Fruit fly (Drosophila melanogaster) whole organism, embryonic: ENCODE results near the gene ND-B17.

Experiments
- Abd-B ChIP-seq: fragments of 200-800 bp; sonication (Bioruptor generic); optimal IDR thresholded peaks from 2 replicates; lab custom pipeline; 2018; ENCODE audit warnings: missing biosample characterization, mild to moderate bottlenecking, missing genetic modification characterization, moderate library complexity
- BEAF-32 ChIP-seq: fragments of 200-800 bp; sonication (Bioruptor generic); optimal IDR thresholded peaks from 3 replicates; lab custom pipeline; 2017; ENCODE audit warnings: missing biosample characterization, missing genetic modification characterization, mild to moderate bottlenecking, moderate library complexity, missing genetic modification reagents
- CG10979 ChIP-seq: fragments of 200-800 bp; sonication (Bioruptor generic); optimal IDR thresholded peaks from 2 replicates; lab custom pipeline; 2018; ENCODE audit warnings: missing biosample characterization, mild to moderate bottlenecking, missing genetic modification characterization, moderate library complexity
- CG13123 ChIP-seq: fragments of 200-800 bp; sonication (Bioruptor generic); optimal IDR thresholded peaks from 2 replicates; lab custom pipeline; 2016; ENCODE audit warnings: missing biosample characterization, missing genetic modification characterization
- CG15479 ChIP-seq: fragments of 200-800 bp; sonication (Bioruptor generic); optimal IDR thresholded peaks from 3 replicates; lab custom pipeline; 2019; ENCODE audit warnings: missing biosample characterization, mild to moderate bottlenecking, missing genetic modification characterization, moderate library complexity
- CG17361 ChIP-seq: fragments of 200-800 bp; sonication (Bioruptor generic); IDR thresholded peaks from 3 replicates; pipeline ENCODE4 v1.3.6; 2022; ENCODE audit warnings: missing biosample characterization, missing genetic modification characterization
- CG17802 ChIP-seq: fragments of 200-800 bp; sonication (Bioruptor generic); optimal IDR thresholded peaks from 2 replicates; lab custom pipeline; 2018; ENCODE audit warnings: missing biosample characterization, mild to moderate bottlenecking, missing genetic modification characterization, moderate library complexity
- CG18599 ChIP-seq: fragments of 200-800 bp; sonication (Bioruptor generic); optimal IDR thresholded peaks from 3 replicates; lab custom pipeline; 2017; ENCODE audit warnings: missing biosample characterization, missing genetic modification characterization, mild to moderate bottlenecking, moderate library complexity, missing genetic modification reagents
- CG18764 ChIP-seq: fragments of 200-800 bp; sonication (Bioruptor generic); optimal IDR thresholded peaks from 3 replicates; lab custom pipeline; 2016; ENCODE audit warnings: missing biosample characterization, missing genetic modification characterization
- CG2199 ChIP-seq: fragments of 200-800 bp; sonication (Bioruptor generic); IDR thresholded peaks from 3 replicates; pipeline ENCODE4 v1.3.6; 2022; ENCODE audit warnings: missing biosample characterization, missing genetic modification characterization
- CG2202 ChIP-seq: fragments of 200-800 bp; sonication (Bioruptor generic); optimal IDR thresholded peaks from 2 replicates; lab custom pipeline; 2018; ENCODE audit warnings: missing biosample characterization, mild to moderate bottlenecking, missing genetic modification characterization
- CG30403 ChIP-seq: fragments of 200-800 bp; sonication (Bioruptor generic); optimal IDR thresholded peaks from 3 replicates; lab custom pipeline; 2016; ENCODE audit warnings: missing biosample characterization, missing genetic modification characterization
- CG31224 ChIP-seq: fragments of 200-800 bp; sonication (Bioruptor generic); IDR thresholded peaks from 2 replicates; pipeline ENCODE4 v1.3.6; 2022; ENCODE audit warnings: missing biosample characterization, missing genetic modification characterization
- CG3726 ChIP-seq: fragments of 200-800 bp; sonication (Bioruptor generic); IDR thresholded peaks from 3 replicates; pipeline ENCODE4, ENCODE4 v1.3.6; 2022; ENCODE audit warnings: missing biosample characterization, missing genetic modification characterization
- CG6765 ChIP-seq: fragments of 200-800 bp; sonication (Bioruptor generic); optimal IDR thresholded peaks from 3 replicates; lab custom pipeline; 2017; ENCODE audit warnings: missing biosample characterization, mild to moderate bottlenecking, missing genetic modification characterization
- CG6813 ChIP-seq: fragments of 200-800 bp; sonication (Bioruptor generic); optimal IDR thresholded peaks from 2 replicates; lab custom pipeline; 2017; ENCODE audit warnings: missing biosample characterization, missing genetic modification characterization, mild to moderate bottlenecking, moderate library complexity, missing genetic modification reagents
- CG7357 ChIP-seq: fragments of 200-800 bp; sonication (Bioruptor generic); IDR thresholded peaks from 3 replicates; pipeline ENCODE4 v1.3.6; 2022; ENCODE audit warnings: missing biosample characterization, missing genetic modification characterization
- CG8924 ChIP-seq: fragments of 200-800 bp; optimal IDR thresholded peaks from 3 replicates; lab custom pipeline; 2019; ENCODE audit warnings: missing biosample characterization, mild to moderate bottlenecking, missing genetic modification characterization, moderate library complexity
- CG9876 ChIP-seq: fragments of 200-800 bp; sonication (Bioruptor generic); optimal IDR thresholded peaks from 2 replicates; lab custom pipeline; 2016; ENCODE audit warnings: missing biosample characterization, missing genetic modification characterization
- Dp ChIP-seq: fragments of 200-800 bp; sonication (Bioruptor generic); optimal IDR thresholded peaks from 2 replicates; lab custom pipeline; 2018; ENCODE audit warnings: missing biosample characterization, mild to moderate bottlenecking, missing genetic modification characterization, moderate library complexity
- GATAe ChIP-seq: fragments of 200-800 bp; sonication (Bioruptor generic); conservative IDR thresholded peaks from 2 replicates; pipeline ENCODE4 v1.3.6; 2022; ENCODE audit warnings: missing biosample characterization, missing genetic modification characterization
- Hr51 ChIP-seq, 2 experiments: fragments of 200-800 bp; sonication (Bioruptor generic); optimal IDR thresholded peaks; 2 replicates in 1 of 2; 3 replicates in 1 of 2; lab custom pipeline; 2016 to 2018; ENCODE audit warnings: missing biosample characterization in 2 of 2, missing genetic modification characterization in 2 of 2, mild to moderate bottlenecking in 1 of 2, moderate library complexity in 1 of 2
- Lim3 ChIP-seq: fragments of 200-800 bp; sonication (Bioruptor generic); IDR thresholded peaks from 2 replicates; pipeline ENCODE4 v1.3.6; 2022; ENCODE audit warnings: missing biosample characterization, missing genetic modification characterization
- MBD-R2 ChIP-seq: fragments of 200-800 bp; sonication (Bioruptor generic); IDR thresholded peaks from 2 replicates; pipeline ENCODE4 v1.3.6; 2022; ENCODE audit warnings: missing biosample characterization, missing genetic modification characterization
- Ptx1 ChIP-seq: fragments of 200-800 bp; sonication (Bioruptor generic); IDR thresholded peaks from 2 replicates; pipeline ENCODE4 v1.3.6; 2022; ENCODE audit warnings: missing biosample characterization, missing genetic modification characterization
- Sin3A ChIP-seq: fragments of >200 bp; optimal IDR thresholded peaks from 2 replicates; lab custom pipeline; 2018
- Ssrp ChIP-seq: fragments of 200-800 bp; sonication (Bioruptor generic); optimal IDR thresholded peaks from 2 replicates; lab custom pipeline; 2018; ENCODE audit warnings: missing biosample characterization, mild to moderate bottlenecking, missing genetic modification characterization, moderate library complexity
- Vsx1 ChIP-seq: fragments of 200-800 bp; sonication (Bioruptor generic); optimal IDR thresholded peaks from 2 replicates; lab custom pipeline; 2017; ENCODE audit warnings: missing biosample characterization, mild to moderate bottlenecking, missing genetic modification characterization, missing genetic modification reagents
- ac ChIP-seq: fragments of 200-800 bp; sonication (Bioruptor generic); optimal IDR thresholded peaks from 3 replicates; lab custom pipeline; 2017; ENCODE audit warnings: missing biosample characterization, mild to moderate bottlenecking, missing genetic modification characterization
- az2 ChIP-seq: fragments of 200-800 bp; sonication (Bioruptor generic); optimal IDR thresholded peaks from 3 replicates; lab custom pipeline; 2016; ENCODE audit warnings: missing biosample characterization, missing genetic modification characterization
- bbx ChIP-seq: fragments of 200-800 bp; sonication (Bioruptor generic); IDR thresholded peaks from 2 replicates; pipeline ENCODE4 v1.3.6; 2022; ENCODE audit warnings: missing biosample characterization, missing genetic modification characterization; ENCODE audit not compliant: partially characterized antibody
- btn ChIP-seq: fragments of 200-800 bp; sonication (Bioruptor generic); optimal IDR thresholded peaks from 2 replicates; lab custom pipeline; 2016; ENCODE audit warnings: missing biosample characterization, missing genetic modification characterization
- chm ChIP-seq: fragments of 200-800 bp; sonication (Bioruptor generic); IDR thresholded peaks from 2 replicates; pipeline ENCODE4 v1.3.6; 2022; ENCODE audit warnings: missing biosample characterization, missing genetic modification characterization
- dati ChIP-seq: fragments of 200-800 bp; sonication (Bioruptor generic); IDR thresholded peaks from 2 replicates; pipeline ENCODE4 v1.3.6; 2022; ENCODE audit warnings: missing biosample characterization, missing genetic modification characterization
- exex ChIP-seq: fragments of 200-800 bp; sonication (Bioruptor generic); optimal IDR thresholded peaks from 4 replicates; lab custom pipeline; 2018; ENCODE audit warnings: missing biosample characterization, mild to moderate bottlenecking, missing genetic modification characterization, moderate library complexity
- fru ChIP-seq: fragments of >200 bp; optimal IDR thresholded peaks from 2 replicates; lab custom pipeline; 2017
- gsb ChIP-seq: fragments of 200-800 bp; sonication (Bioruptor generic); IDR thresholded peaks from 2 replicates; pipeline ENCODE4 v1.3.6; 2022; ENCODE audit warnings: missing biosample characterization, missing genetic modification characterization
- jigr1 ChIP-seq: fragments of 200-800 bp; sonication (Bioruptor generic); IDR thresholded peaks from 3 replicates; pipeline ENCODE4 v1.3.6; 2022; ENCODE audit warnings: missing biosample characterization, missing genetic modification characterization
- jing ChIP-seq: fragments of 200-800 bp; sonication (Bioruptor generic); optimal IDR thresholded peaks from 2 replicates; lab custom pipeline; 2018; ENCODE audit warnings: missing biosample characterization, mild to moderate bottlenecking, missing genetic modification characterization
- ken ChIP-seq: fragments of 200-800 bp; sonication (Bioruptor generic); IDR thresholded peaks from 3 replicates; pipeline ENCODE4 v1.3.6; 2022; ENCODE audit warnings: missing biosample characterization, missing genetic modification characterization
- mam ChIP-seq: fragments of 200-800 bp; sonication (Bioruptor generic); optimal IDR thresholded peaks from 3 replicates; lab custom pipeline; 2016; ENCODE audit warnings: missing biosample characterization, missing genetic modification characterization
- nerfin-2 ChIP-seq: fragments of 200-800 bp; sonication (Bioruptor generic); IDR thresholded peaks from 2 replicates; pipeline ENCODE4 v1.3.6; 2022; ENCODE audit warnings: missing biosample characterization, missing genetic modification characterization; ENCODE audit not compliant: partially characterized antibody
- nom ChIP-seq: fragments of 200-800 bp; sonication (Bioruptor generic); optimal IDR thresholded peaks from 2 replicates; lab custom pipeline; 2017; ENCODE audit warnings: missing biosample characterization, missing genetic modification characterization, mild to moderate bottlenecking, moderate library complexity, missing genetic modification reagents
- onecut ChIP-seq: fragments of 200-800 bp; sonication (Bioruptor generic); IDR thresholded peaks from 2 replicates; pipeline ENCODE4 v1.3.6; 2022; ENCODE audit warnings: missing biosample characterization, missing genetic modification characterization
- pnt ChIP-seq: fragments of 200-800 bp; sonication (Bioruptor generic); optimal IDR thresholded peaks from 3 replicates; lab custom pipeline; 2016; ENCODE audit warnings: missing biosample characterization, missing genetic modification characterization
- prd ChIP-seq, 3 experiments: fragments of >200 bp in 2 of 3; fragments of 200-800 bp in 1 of 3; sonication (Bioruptor generic) in 1 of 3; optimal IDR thresholded peaks in 2 of 3; IDR thresholded peaks in 1 of 3; 2 replicates in 2 of 3; 3 replicates in 1 of 3; pipeline versions ENCODE4 v1.3.6 to Lab custom; 2017 to 2022; ENCODE audit warnings: missing biosample characterization in 1 of 3, missing genetic modification characterization in 1 of 3
- pzg ChIP-seq: fragments of 200-800 bp; sonication (Bioruptor generic); optimal IDR thresholded peaks from 3 replicates; lab custom pipeline; 2018; ENCODE audit warnings: missing biosample characterization, mild to moderate bottlenecking, missing genetic modification characterization, moderate library complexity
- ranshi ChIP-seq: fragments of 200-800 bp; sonication (Bioruptor generic); IDR thresholded peaks from 2 replicates; pipeline ENCODE4 v1.3.6; 2022; ENCODE audit warnings: missing biosample characterization, missing genetic modification characterization
- stwl ChIP-seq: fragments of 200-800 bp; sonication (Bioruptor generic); optimal IDR thresholded peaks from 3 replicates; lab custom pipeline; 2018; ENCODE audit warnings: missing biosample characterization, mild to moderate bottlenecking, missing genetic modification characterization, moderate library complexity
- twi ChIP-seq: fragments of 200-800 bp; optimal IDR thresholded peaks from 2 replicates; lab custom pipeline; 2019; ENCODE audit warnings: missing biosample characterization, mild to moderate bottlenecking, missing genetic modification characterization, moderate library complexity
- zen2 ChIP-seq: fragments of 200-800 bp; sonication (Bioruptor generic); IDR thresholded peaks from 3 replicates; pipeline ENCODE4 v1.3.6; 2022; ENCODE audit warnings: missing biosample characterization, missing genetic modification characterization; ENCODE audit not compliant: partially characterized antibody

The ND-B17 gene

DNA sequence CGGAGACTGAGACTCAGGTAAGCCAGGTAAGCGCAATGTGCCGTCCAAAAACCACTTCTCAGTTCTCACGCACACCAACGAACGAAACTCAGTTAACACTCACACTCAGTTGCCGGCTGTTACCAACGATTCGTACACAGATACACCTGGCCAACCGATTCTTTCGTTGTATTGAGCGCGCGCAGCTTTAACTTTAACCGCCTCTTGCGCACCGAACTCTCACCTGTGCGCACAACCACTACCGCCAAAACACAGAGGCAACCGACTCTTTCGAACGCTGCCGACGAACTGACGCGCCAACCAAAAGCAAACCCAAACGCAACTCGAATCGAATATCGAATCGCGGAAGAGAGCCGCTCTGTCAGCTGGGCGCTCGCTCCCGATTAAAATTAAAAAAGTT, 11.6 kb upstream of the ND-B17 start, which contains the start of gene Gli (continued):
- TF ChIP-seq ac (GFP tag; lab: Kevin White, UChicago) (peak; percentile 47), Lim3 (GFP tag; lab: Robert Waterston, UW) (no peak), btn (GFP tag; lab: Kevin White, UChicago) (no peak), MBD-R2 (GFP tag; lab: Robert Waterston, UW) (peak; percentile 40; the same call in 1 of the 2 replicates), nerfin-2 (GFP tag; lab: Robert Waterston, UW) (0 out of 2 replicates have a peak, but pooled peaks have one; percentile 47), ranshi (GFP tag; lab: Robert Waterston, UW) (0 out of 2 replicates have a peak, but pooled peaks have one; percentile 12), Hr51 (GFP tag; optimal IDR thresholded peaks at IDR 0.05; lab: Kevin White, UChicago) (no peak), CG13123 (GFP tag; lab: Kevin White, UChicago) (no peak), CG6813 (no peak), mam (no peak), Abd-B (GFP tag; lab: Kevin White, UChicago) (no peak), CG2199 (GFP tag; lab: Robert Waterston, UW) (peak; percentile 31; the same call in 1 of the 3 replicates), CG15479 (GFP tag; lab: Kevin White, UChicago) (no peak), Dp (GFP tag; lab: Kevin White, UChicago) (peak; percentile 48), jing (GFP tag; lab: Kevin White, UChicago) (no peak), pzg (peak; percentile 14), dati (GFP tag; lab: Robert Waterston, UW) (no peak), pnt (GFP tag; lab: Kevin White, UChicago) (no peak), az2 (no peak), twi (no peak), CG8924 (no peak), zen2 (GFP tag; lab: Robert Waterston, UW) (0 out of 3 replicates have a peak, but pooled peaks have one; percentile 36), CG18764 (no peak), CG9876 (GFP tag; lab: Kevin White, UChicago) (no peak), nom (peak; percentile 27), gsb (GFP tag; lab: Robert Waterston, UW) (no peak), onecut (peak; percentile 54), exex (tag; lab: Kevin White, UChicago) (peak; percentile 25), CG31224 (GFP tag; lab: Robert Waterston, UW) (no peak), BEAF-32 (GFP tag; lab: Kevin White, UChicago) (no peak), CG17361 (GFP tag; lab: Robert Waterston, UW) (no peak), bbx (GFP tag; lab: Robert Waterston, UW) (peak; percentile 76), CG2202 (no peak), Sin3A (no peak), stwl (peak; percentile 28), CG7357 (GFP tag; lab: Robert Waterston, UW) (no peak), ken (GFP tag; lab: Robert Waterston, UW) (peak; percentile 54; the same call in 1 of the 3 replicates), CG17802 (tag; lab: Kevin White, UChicago) (no peak), Ssrp (tag; lab: Kevin White, UChicago) (no peak), CG30403 (GFP tag; lab: Kevin White, UChicago) (no peak), prd (optimal IDR thresholded peaks at IDR 0.05; lab: Kevin White, UChicago) (no peak), prd (GFP tag; IDR thresholded peaks at IDR 0.05; lab: Robert Waterston, UW) (no peak), jigr1 (GFP tag; lab: Robert Waterston, UW) (no peak), CG3726 (GFP tag; lab: Robert Waterston, UW) (no peak; the same call in 2 of the 3 replicates), chm (peak; percentile 71), CG10979 (no peak), fru (lab: Kevin White, UChicago) (no peak), GATAe (GFP tag; lab: Robert Waterston, UW) (no peak), Vsx1 (GFP tag; lab: Kevin White, UChicago) (no peak), CG6765 (GFP tag; lab: Kevin White, UChicago) (no peak), CG18599 (GFP tag; lab: Kevin White, UChicago) (no peak), Ptx1 (GFP tag; lab: Robert Waterston, UW) (no peak)
